Worm (Caenorhabditis elegans): ENCODE results near the gene srv-9.

DNA sequence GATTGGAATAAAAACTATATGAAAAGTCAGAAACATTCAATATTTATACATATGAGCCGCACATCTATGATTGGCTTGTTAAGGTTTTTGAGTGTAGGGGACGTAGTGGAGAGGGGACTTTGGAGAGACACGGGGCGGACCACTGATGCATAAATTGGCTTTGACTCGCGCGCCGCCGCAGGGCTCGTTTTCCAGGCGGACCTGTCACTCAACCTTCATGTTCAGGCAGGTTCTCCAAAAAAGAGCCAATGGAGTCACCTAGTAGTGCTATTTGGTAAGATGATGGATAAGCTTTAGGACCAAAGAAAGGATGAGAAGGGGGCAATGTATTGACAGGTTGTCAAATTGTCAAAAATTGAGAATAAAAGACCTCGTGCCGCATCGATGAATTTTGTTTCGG is 28.0 kb downstream of the srv-9 start:
- TF ChIP-seq lin-39 (tag; optimal IDR thresholded peaks at IDR 0.05), result no peak
- TF ChIP-seq pha-4 (tag; optimal IDR thresholded peaks at IDR 0.05), result no peak
- TF ChIP-seq ceh-82 (tag; optimal IDR thresholded peaks at IDR 0.05), result no peak
- no peak for TF ChIP-seq unc-39 (tag; optimal IDR thresholded peaks at IDR 0.05)
- no peak for TF ChIP-seq nhr-76 (tag; optimal IDR thresholded peaks at IDR 0.05)
- no peak for TF ChIP-seq nhr-77 (tag; optimal IDR thresholded peaks at IDR 0.05)
- no peak for TF ChIP-seq jun-1 (tag; optimal IDR thresholded peaks at IDR 0.05)
- no peak for TF ChIP-seq ztf-4 (tag; optimal IDR thresholded peaks at IDR 0.05)
- TF ChIP-seq nhr-25 (tag; optimal IDR thresholded peaks at IDR 0.05), result no peak
